Fruit fly (Drosophila melanogaster) whole organism: ENCODE data around the gene CG2964.

ENCODE experiments used
- Dll ChIP-seq: fragments of >200 bp; optimal IDR thresholded peaks from 2 replicates; lab custom pipeline; 2017
- EcR ChIP-seq, 2 experiments: fragments of >200 bp; optimal IDR thresholded peaks; 2 replicates each; lab custom pipeline; 2017; ENCODE audit warnings: missing biosample characterization in 2 of 2, missing genetic modification characterization in 2 of 2, missing genetic modification reagents in 2 of 2
- psq ChIP-seq: fragments of >200 bp; optimal IDR thresholded peaks from 2 replicates; lab custom pipeline; 2017
- usp ChIP-seq: fragments of >200 bp; optimal IDR thresholded peaks from 2 replicates; lab custom pipeline; 2017; ENCODE audit warnings: missing biosample characterization, missing genetic modification characterization, mixed read lengths

dm6 chr2L:2862621-2862962, 50.4 kb downstream of the CG2964 start:
- TF ChIP-seq usp, result no peak
- no peak for TF ChIP-seq Dll (lab: Kevin White, UChicago)
- no peak for TF ChIP-seq psq (lab: Kevin White, UChicago)
- no peak for TF ChIP-seq EcR (GFP tag; optimal IDR thresholded peaks at IDR 0.05; lab: Kevin White, UChicago)
